Worm (Caenorhabditis elegans): ENCODE data around the gene Y52E8A.2.
A peak's percentile ranks its signal among the peaks of the same experiment; 100 is the strongest.

Y52E8A.2 gene

ce11 chrII:4320455-4320854 lies at the start of gene Y52E8A.2:
Gene Y52E8A.2, plus strand, starts transcription at chrII:4320836.
- no peak for TF ChIP-seq jun-1 (tag; optimal IDR thresholded peaks at IDR 0.05)
- TF ChIP-seq efl-1 (optimal IDR thresholded peaks at IDR 0.05) = no peak
- TF ChIP-seq efl-1 (GFP tag; optimal IDR thresholded peaks at IDR 0.05 in 1 of 2) = peak in 1 of 2 experiments; percentile 32

ce11 chrII:4275637-4276252 lies 44.9 kb upstream of the Y52E8A.2 start, which contains the start of gene npr-42:
Gene npr-42, plus strand, starts transcription at chrII:4276202.
- TF ChIP-seq isw-1 (GFP tag; IDR thresholded peaks at IDR 0.05) = no peak
- no peak for TF ChIP-seq ceh-82 (tag; optimal IDR thresholded peaks at IDR 0.05)
- no peak for TF ChIP-seq sup-37 (GFP tag; optimal IDR thresholded peaks at IDR 0.05)
- TF ChIP-seq elt-3 (tag; optimal IDR thresholded peaks at IDR 0.05) = no peak
- no peak for TF ChIP-seq ama-1 (optimal IDR thresholded peaks at IDR 0.05)
- no peak for TF ChIP-seq C04F5.9 (tag; optimal IDR thresholded peaks at IDR 0.05)
- no peak for TF ChIP-seq unc-86 (tag; optimal IDR thresholded peaks at IDR 0.05)
- TF ChIP-seq dpl-1 (GFP tag; optimal IDR thresholded peaks at IDR 0.05) = no peak

ce11 chrII:4276924-4277323 lies 43.7 kb upstream of the Y52E8A.2 start:
- no peak for TF ChIP-seq grh-1 (GFP tag; IDR thresholded peaks at IDR 0.05)

- no peak for TF ChIP-seq hlh-4 (tag; optimal IDR thresholded peaks at IDR 0.05)
Observed at ce11 chrII:4277639-4278038, 43.0 kb upstream of the Y52E8A.2 start.

- TF ChIP-seq egl-27 (tag; optimal IDR thresholded peaks at IDR 0.05) (no peak), blmp-1 (tag; optimal IDR thresholded peaks at IDR 0.05) (peak; percentile 75)
Observed at ce11 chrII:4281743-4282142, 38.9 kb upstream of the Y52E8A.2 start, which contains the start of gene C01F1.5. Gene C01F1.5, minus strand, starts transcription at chrII:4281845.

ce11 chrII:4284305-4285193 lies 36.1 kb upstream of the Y52E8A.2 start:
- TF ChIP-seq sptf-1 (tag; optimal IDR thresholded peaks at IDR 0.05) = no peak
- TF ChIP-seq mdl-1 (tag; optimal IDR thresholded peaks at IDR 0.05) = no peak
- TF ChIP-seq unc-30 (tag; optimal IDR thresholded peaks at IDR 0.05) = no peak
- no peak for TF ChIP-seq jun-1 (tag; optimal IDR thresholded peaks at IDR 0.05)
- no peak for TF ChIP-seq lin-39 (tag; optimal IDR thresholded peaks at IDR 0.05)
- TF ChIP-seq ztf-4 (tag; optimal IDR thresholded peaks at IDR 0.05) = no peak
- no peak for TF ChIP-seq efl-1 (optimal IDR thresholded peaks at IDR 0.05)
- no peak for TF ChIP-seq efl-1 (GFP tag; optimal IDR thresholded peaks at IDR 0.05 in 1 of 2)
- no peak for TF ChIP-seq pax-3 (tag; optimal IDR thresholded peaks at IDR 0.05)
- TF ChIP-seq lin-13 (GFP tag; optimal IDR thresholded peaks at IDR 0.05) = no peak
- no peak for TF ChIP-seq nhr-12 (tag; optimal IDR thresholded peaks at IDR 0.05)
- no peak for TF ChIP-seq zag-1 (tag; optimal IDR thresholded peaks at IDR 0.05)
- no peak for TF ChIP-seq snu-23 (GFP tag; optimal IDR thresholded peaks at IDR 0.05)
- no peak for TF ChIP-seq mab-9 (GFP tag; IDR thresholded peaks at IDR 0.05)

ce11 chrII:4286921-4287320 lies 33.7 kb upstream of the Y52E8A.2 start:
- TF ChIP-seq nhr-28 (tag; optimal IDR thresholded peaks at IDR 0.05) = no peak
- TF ChIP-seq hlh-17 (GFP tag; optimal IDR thresholded peaks at IDR 0.05; ENCODE audit: borderline replicate concordance) = no peak
- TF ChIP-seq mep-1 (tag; optimal IDR thresholded peaks at IDR 0.05) = no peak
- no peak for TF ChIP-seq efl-1 (optimal IDR thresholded peaks at IDR 0.05)
- peak in 1 of 2 experiments; percentile 4 for TF ChIP-seq efl-1 (GFP tag; optimal IDR thresholded peaks at IDR 0.05 in 1 of 2)
- no peak for TF ChIP-seq mef-2 (tag; optimal IDR thresholded peaks at IDR 0.05)
- TF ChIP-seq ets-5 (GFP tag; IDR thresholded peaks at IDR 0.05) = no peak
- no peak for TF ChIP-seq snu-23 (GFP tag; optimal IDR thresholded peaks at IDR 0.05)
- no peak for TF ChIP-seq F16B12.6 (tag; optimal IDR thresholded peaks at IDR 0.05)
